Worm (Caenorhabditis elegans) whole organism, L4/young adult: ENCODE results near the gene K06B9.6.
A peak's percentile ranks its signal among the peaks of the same experiment; 100 is the strongest.

ENCODE experiments used
- W03F9.2 ChIP-seq: fragments of 150-350 bp; optimal IDR thresholded peaks from 2 replicates; lab custom pipeline; 2014; ENCODE audit warnings: missing biosample characterization, missing genetic modification characterization
- dao-5 ChIP-seq: sonication (generic microtip); optimal IDR thresholded peaks from 2 replicates; lab custom pipeline; 2016; ENCODE audit warnings: missing genotype, missing genetic modification characterization, moderate library complexity, missing compliant biosample characterization
- him-1 ChIP-seq: sonication (generic microtip); optimal IDR thresholded peaks from 2 replicates; lab custom pipeline; 2016; ENCODE audit warnings: missing genotype, missing genetic modification reagents, missing genetic modification characterization, missing compliant biosample characterization

DNA sequence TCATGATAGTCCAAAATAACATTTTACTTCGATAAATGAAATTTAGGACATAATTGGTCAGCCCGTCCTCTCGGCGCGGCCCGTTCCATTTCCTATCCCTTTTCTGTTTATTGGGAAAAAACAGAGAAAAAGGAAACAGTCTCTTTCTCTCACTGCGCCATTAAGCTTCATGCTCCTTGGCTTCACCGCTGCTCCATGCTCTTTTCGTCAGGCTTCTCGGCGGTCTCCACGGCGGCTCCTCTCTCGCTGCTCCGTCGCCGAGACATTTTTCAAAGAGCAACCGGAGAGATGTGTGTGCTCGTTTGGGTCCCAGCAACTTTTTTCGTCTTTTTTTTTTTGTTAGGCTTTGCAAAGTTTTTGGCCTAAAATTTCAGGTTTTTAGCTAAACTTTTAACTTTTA lies 14.2 kb upstream of the K06B9.6 start:
- TF ChIP-seq him-1 (tag; lab: Kevin White, UChicago) (peak; percentile 27), dao-5 (tag; lab: Kevin White, UChicago) (no peak), W03F9.2 (tag; lab: Kevin White, UChicago) (no peak)
